Worm (Caenorhabditis elegans) whole organism, L4 larva: ENCODE results near the gene aff-1.

ENCODE experiments used
- F10B5.3 ChIP-seq: sonication (generic microtip); optimal IDR thresholded peaks from 2 replicates; lab custom pipeline; 2016; ENCODE audit warnings: mild to moderate bottlenecking, missing genetic modification characterization, missing compliant biosample characterization
- F26F4.8 ChIP-seq: fragments of 200-800 bp; sonication (Bioruptor generic); conservative IDR thresholded peaks from 2 replicates; pipeline ENCODE4 v1.3.6; 2022; ENCODE audit warnings: missing genetic modification characterization, missing compliant biosample characterization
- F44E2.7 ChIP-seq: fragments of 200-800 bp; sonication (Bioruptor generic); IDR thresholded peaks from 2 replicates; pipeline ENCODE4 v2.1.2; 2022; ENCODE audit warnings: missing genetic modification characterization, missing compliant biosample characterization
- T20F7.1 ChIP-seq: fragments of 200-800 bp; sonication (Bioruptor generic); optimal IDR thresholded peaks from 2 replicates; lab custom pipeline; 2018; ENCODE audit warnings: mild to moderate bottlenecking, missing genetic modification characterization, missing compliant biosample characterization
- Y48G9A.11 ChIP-seq: fragments of 200-800 bp; sonication (Bioruptor generic); IDR thresholded peaks from 2 replicates; pipeline ENCODE4 v1.3.6; 2022; ENCODE audit warnings: missing genetic modification reagents, missing genetic modification characterization, missing compliant biosample characterization
- ZK546.5 ChIP-seq, 2 experiments: sonication (generic microtip); optimal IDR thresholded peaks; 2 replicates each; lab custom pipeline; 2017; ENCODE audit warnings: missing biosample characterization in 2 of 2, missing genetic modification characterization in 2 of 2
- aha-1 ChIP-seq: fragments of 150-350 bp; peaks from one replicate; lab custom pipeline; 2014; ENCODE audit warnings: missing biosample characterization, missing genetic modification characterization
- arid-1 ChIP-seq: fragments of 200-800 bp; sonication (Bioruptor generic); conservative IDR thresholded peaks from 2 replicates; pipeline ENCODE4 v1.3.6; 2022; ENCODE audit warnings: missing genetic modification reagents, missing genetic modification characterization, missing compliant biosample characterization
- attf-4 ChIP-seq: sonication (generic microtip); optimal IDR thresholded peaks from 3 replicates; lab custom pipeline; 2017; ENCODE audit warnings: missing biosample characterization, missing genetic modification characterization
- ceh-28 ChIP-seq: fragments of 150-350 bp; optimal IDR thresholded peaks from 2 replicates; lab custom pipeline; 2014; ENCODE audit warnings: missing biosample characterization, missing genetic modification reagents, missing genetic modification characterization
- ceh-32 ChIP-seq: sonication (generic microtip); optimal IDR thresholded peaks from 2 replicates; lab custom pipeline; 2016; ENCODE audit warnings: mild to moderate bottlenecking, missing genetic modification characterization, missing compliant biosample characterization; ENCODE audit not compliant: poor library complexity
- ceh-44 ChIP-seq: fragments of 200-800 bp; sonication (Bioruptor generic); IDR thresholded peaks from 2 replicates; pipeline ENCODE4 v1.3.6; 2022; ENCODE audit warnings: missing genetic modification reagents, missing genetic modification characterization, missing compliant biosample characterization
- ctbp-1 ChIP-seq: fragments of 200-800 bp; sonication (Bioruptor generic); IDR thresholded peaks from 2 replicates; pipeline ENCODE4 v1.3.6; 2022; ENCODE audit warnings: missing genetic modification reagents, missing genetic modification characterization, missing compliant biosample characterization
- daf-8 ChIP-seq: fragments of 200-800 bp; sonication (Bioruptor generic); IDR thresholded peaks from 2 replicates; pipeline ENCODE4 v1.3.6; 2022; ENCODE audit warnings: missing genetic modification characterization, missing compliant biosample characterization
- dmd-9 ChIP-seq: fragments of 200-800 bp; sonication (Bioruptor generic); IDR thresholded peaks from 2 replicates; pipeline ENCODE4 v1.3.6; 2022; ENCODE audit warnings: missing genetic modification reagents, missing genetic modification characterization, missing compliant biosample characterization
- dpl-1 ChIP-seq: fragments of 150-350 bp; optimal IDR thresholded peaks from 2 replicates; lab custom pipeline; 2014; ENCODE audit warnings: missing biosample characterization, missing genetic modification reagents, missing genetic modification characterization
- duxl-1 ChIP-seq: sonication (generic microtip); optimal IDR thresholded peaks from 2 replicates; lab custom pipeline; 2016; ENCODE audit warnings: mild to moderate bottlenecking, missing genetic modification characterization, moderate library complexity, missing compliant biosample characterization; ENCODE audit not compliant: poor library complexity
- dve-1 ChIP-seq: sonication (generic microtip); optimal IDR thresholded peaks from 2 replicates; lab custom pipeline; 2017; ENCODE audit warnings: antibody characterized with exemption, mild to moderate bottlenecking, missing genetic modification characterization, missing compliant biosample characterization; ENCODE audit not compliant: insufficient read depth
- egl-27 ChIP-seq: sonication (generic microtip); optimal IDR thresholded peaks from 3 replicates; lab custom pipeline; 2017; ENCODE audit warnings: missing biosample characterization, missing genetic modification reagents, missing genetic modification characterization
- gei-8 ChIP-seq: fragments of 200-800 bp; sonication (Bioruptor generic); optimal IDR thresholded peaks from 2 replicates; lab custom pipeline; 2018; ENCODE audit warnings: mild to moderate bottlenecking, missing genetic modification characterization, missing compliant biosample characterization
- hif-1 ChIP-seq, 2 experiments: sonication (generic microtip); optimal IDR thresholded peaks; 2 replicates each; lab custom pipeline; 2016 to 2017; ENCODE audit warnings: missing compliant biosample characterization in 2 of 2, missing genetic modification characterization in 2 of 2, missing genetic modification reagents in 2 of 2, missing genotype in 2 of 2, mild to moderate bottlenecking in 1 of 2
- hlh-11 ChIP-seq: fragments of 200-800 bp; sonication (Bioruptor generic); optimal IDR thresholded peaks from 2 replicates; lab custom pipeline; 2018; ENCODE audit warnings: mild to moderate bottlenecking, missing genetic modification characterization, missing compliant biosample characterization
- lin-29 ChIP-seq: fragments of 200-800 bp; sonication (Bioruptor generic); IDR thresholded peaks from 2 replicates; pipeline ENCODE4 v1.3.6; 2022; ENCODE audit warnings: missing genetic modification reagents, missing genetic modification characterization, missing compliant biosample characterization
- lsy-2 ChIP-seq, 2 experiments: fragments of 150-350 bp in 1 of 2; sonication (generic microtip) in 1 of 2; optimal IDR thresholded peaks; 2 replicates each; lab custom pipeline; 2014 to 2017; ENCODE audit warnings: missing biosample characterization in 2 of 2, missing genetic modification characterization in 2 of 2
- mes-2 ChIP-seq: sonication (generic microtip); optimal IDR thresholded peaks from 2 replicates; lab custom pipeline; 2016; ENCODE audit warnings: missing genotype, mild to moderate bottlenecking, missing genetic modification characterization, missing compliant biosample characterization; ENCODE audit not compliant: poor library complexity, severe bottlenecking
- mxl-2 ChIP-seq: fragments of 200-800 bp; sonication (Bioruptor generic); conservative IDR thresholded peaks from 2 replicates; pipeline ENCODE4 v1.3.6; 2022; ENCODE audit warnings: missing genetic modification reagents, missing genetic modification characterization, missing compliant biosample characterization
- mxl-3 ChIP-seq: fragments of 200-800 bp; sonication (Bioruptor generic); optimal IDR thresholded peaks from 2 replicates; lab custom pipeline; 2018; ENCODE audit warnings: mild to moderate bottlenecking, missing genetic modification characterization, missing compliant biosample characterization
- nhr-28 ChIP-seq: fragments of 150-350 bp; optimal IDR thresholded peaks from 2 replicates; lab custom pipeline; 2014; ENCODE audit warnings: missing biosample characterization, missing genetic modification characterization
- nhr-41 ChIP-seq: fragments of 200-800 bp; sonication (Bioruptor generic); IDR thresholded peaks from 2 replicates; pipeline ENCODE4 v1.3.6; 2022; ENCODE audit warnings: missing genetic modification reagents, missing genetic modification characterization, missing compliant biosample characterization
- nhr-6 ChIP-seq: fragments of 150-350 bp; optimal IDR thresholded peaks from 2 replicates; lab custom pipeline; 2014; ENCODE audit warnings: missing biosample characterization, missing genetic modification characterization
- nhr-77 ChIP-seq: fragments of 150-350 bp; optimal IDR thresholded peaks from 2 replicates; lab custom pipeline; 2014; ENCODE audit warnings: missing biosample characterization, missing genetic modification characterization
- pha-4 ChIP-seq, 2 experiments: fragments of 150-350 bp in 1 of 2; fragments of 200-800 bp in 1 of 2; sonication (Bioruptor generic) in 1 of 2; IDR thresholded peaks in 1 of 2; optimal IDR thresholded peaks in 1 of 2; 2 replicates each; pipeline versions ENCODE4 v1.3.6 to Lab custom; 2014 to 2022; ENCODE audit warnings: missing genetic modification characterization in 2 of 2, missing genetic modification reagents in 2 of 2, missing biosample characterization in 1 of 2, missing compliant biosample characterization in 1 of 2
- php-3 ChIP-seq: fragments of 200-800 bp; sonication (Bioruptor generic); IDR thresholded peaks from 2 replicates; pipeline ENCODE4 v1.3.6; 2022; ENCODE audit warnings: missing genetic modification reagents, missing genetic modification characterization, missing compliant biosample characterization
- pqm-1 ChIP-seq: sonication (generic microtip); optimal IDR thresholded peaks from 2 replicates; lab custom pipeline; 2017; ENCODE audit warnings: missing biosample characterization, missing genetic modification characterization
- rbr-2 ChIP-seq: sonication (generic microtip); optimal IDR thresholded peaks from 2 replicates; lab custom pipeline; 2016; ENCODE audit warnings: missing genotype, missing genetic modification characterization, missing compliant biosample characterization
- sdz-12 ChIP-seq: fragments of 200-800 bp; sonication (Bioruptor generic); optimal IDR thresholded peaks from 2 replicates; lab custom pipeline; 2018; ENCODE audit warnings: mild to moderate bottlenecking, missing genetic modification characterization, missing compliant biosample characterization
- snpc-1.2 ChIP-seq: fragments of 200-800 bp; sonication (Bioruptor generic); IDR thresholded peaks from 2 replicates; pipeline ENCODE4 v1.3.6; 2022; ENCODE audit warnings: missing genetic modification reagents, missing genetic modification characterization, missing compliant biosample characterization
- spr-1 ChIP-seq: sonication (generic microtip); optimal IDR thresholded peaks from 2 replicates; lab custom pipeline; 2016; ENCODE audit warnings: mild to moderate bottlenecking, missing genetic modification characterization, missing compliant biosample characterization
- unc-130 ChIP-seq: sonication (generic microtip); optimal IDR thresholded peaks from 2 replicates; lab custom pipeline; 2016; ENCODE audit warnings: missing genetic modification reagents, missing genetic modification characterization, missing compliant biosample characterization
- unc-39 ChIP-seq: sonication (generic microtip); optimal IDR thresholded peaks from 2 replicates; lab custom pipeline; 2017; ENCODE audit warnings: missing biosample characterization, missing genetic modification characterization
- unc-62 ChIP-seq, 3 experiments: fragments of 150-350 bp in 1 of 3; sonication (generic microtip); optimal IDR thresholded peaks in 2 of 3; peaks in 1 of 3; 1 replicate in 1 of 3; 2 replicates in 2 of 3; lab custom pipeline; 2014 to 2017; ENCODE audit warnings: missing biosample characterization in 3 of 3, missing genetic modification characterization in 3 of 3, missing genetic modification reagents in 3 of 3, missing genotype in 1 of 3
- zag-1 ChIP-seq: fragments of 150-350 bp; optimal IDR thresholded peaks from 2 replicates; lab custom pipeline; 2014; ENCODE audit warnings: missing biosample characterization, missing genetic modification characterization
- zfp-2 ChIP-seq: sonication (generic microtip); optimal IDR thresholded peaks from 2 replicates; lab custom pipeline; 2016; ENCODE audit warnings: mild to moderate bottlenecking, missing genetic modification characterization, missing compliant biosample characterization
- zfp-3 ChIP-seq: fragments of 200-800 bp; sonication (Bioruptor generic); conservative IDR thresholded peaks from 2 replicates; pipeline ENCODE4 v1.3.6; 2022; ENCODE audit warnings: missing genetic modification reagents, missing genetic modification characterization, missing compliant biosample characterization
- zip-2 ChIP-seq: fragments of 150-350 bp; optimal IDR thresholded peaks from 2 replicates; lab custom pipeline; 2014; ENCODE audit warnings: missing biosample characterization, missing genetic modification characterization
- ztf-11 ChIP-seq: fragments of 150-350 bp; optimal IDR thresholded peaks from 2 replicates; lab custom pipeline; 2014; ENCODE audit warnings: missing biosample characterization, missing genetic modification characterization
- ztf-7 ChIP-seq: fragments of 150-350 bp; optimal IDR thresholded peaks from 2 replicates; lab custom pipeline; 2014; ENCODE audit warnings: missing biosample characterization, missing genetic modification characterization

aff-1 gene

ce11 chrII:6858835-6859234 is 4.7 kb downstream of the aff-1 start (continued):
- TF ChIP-seq nhr-41 (0 out of 2 replicates have a peak, but pooled peaks have one; percentile 16), zag-1 (tag; lab: Kevin White, UChicago) (no peak), hlh-11 (peak; percentile 60), pqm-1 (tag; lab: Kevin White, UChicago) (peak; percentile 34), rbr-2 (tag; lab: Kevin White, UChicago) (peak; percentile 17), ztf-7 (tag; lab: Kevin White, UChicago) (peak; percentile 10), ctbp-1 (GFP tag; lab: Robert Waterston, UW) (no peak), ZK546.5 (tag; optimal IDR thresholded peaks at IDR 0.05; lab: Kevin White, UChicago) (no peak), nhr-28 (tag; lab: Kevin White, UChicago) (peak; percentile 84), ceh-28 (no peak), F10B5.3 (tag; lab: Kevin White, UChicago) (no peak), F44E2.7 (GFP tag; lab: Robert Waterston, UW) (0 out of 2 replicates have a peak, but pooled peaks have one; percentile 16), unc-130 (no peak), lsy-2 (tag; optimal IDR thresholded peaks at IDR 0.05; lab: Kevin White, UChicago) (peak in 1 of 2 experiments; percentile 32), nhr-6 (tag; lab: Kevin White, UChicago) (peak; percentile 2), daf-8 (GFP tag; lab: Robert Waterston, UW) (no peak), egl-27 (tag; lab: Kevin White, UChicago) (no peak), ceh-44 (GFP tag; lab: Robert Waterston, UW) (no peak), mxl-3 (peak; percentile 53), sdz-12 (no peak), Y48G9A.11 (GFP tag; lab: Robert Waterston, UW) (no peak), unc-39 (no peak), dpl-1 (GFP tag; lab: Kevin White, UChicago) (peak; percentile 35), mes-2 (peak; percentile 74), aha-1 (no peak), php-3 (GFP tag; lab: Robert Waterston, UW) (no peak), dmd-9 (no peak), dve-1 (tag; lab: Kevin White, UChicago) (peak; percentile 24), ceh-32 (tag; lab: Kevin White, UChicago) (no peak), zip-2 (tag; lab: Kevin White, UChicago) (no peak), ztf-11 (tag; lab: Kevin White, UChicago) (no peak), zfp-2 (tag; lab: Kevin White, UChicago) (no peak), duxl-1 (tag; lab: Kevin White, UChicago) (no peak), mxl-2 (GFP tag; lab: Robert Waterston, UW) (no peak), F26F4.8 (GFP tag; lab: Robert Waterston, UW) (no peak), zfp-3 (GFP tag; lab: Robert Waterston, UW) (no peak)

- TF ChIP-seq ZK546.5 (tag; optimal IDR thresholded peaks at IDR 0.05; lab: Kevin White, UChicago) = no peak
- peak; percentile 50 for TF ChIP-seq aha-1
Measured at ce11 chrII:6858201-6858600, 5.4 kb downstream of the aff-1 start, which contains the start of gene dnj-5. Gene dnj-5 (minus strand): TSS chrII:6858301.

- peak; percentile 19 to 58 for TF ChIP-seq hif-1 (tag; optimal IDR thresholded peaks at IDR 0.05; lab: Kevin White, UChicago)
- peak; percentile 82; the same call in 1 of the 2 replicates for TF ChIP-seq F44E2.7 (GFP tag; lab: Robert Waterston, UW)
- TF ChIP-seq unc-62 (GFP tag; optimal IDR thresholded peaks at IDR 0.05 in 1 of 2; lab: Kevin White, UChicago) = peak in 1 of 2 experiments; percentile 1
- no peak for TF ChIP-seq unc-62 (tag; optimal IDR thresholded peaks at IDR 0.05; lab: Kevin White, UChicago)
- TF ChIP-seq nhr-77 (tag; lab: Kevin White, UChicago) = peak; percentile 56
- TF ChIP-seq attf-4 (tag; lab: Kevin White, UChicago) = no peak
- TF ChIP-seq T20F7.1 (GFP tag; lab: Kevin White, UChicago) = no peak
- peak; percentile 59; the same call in 1 of the 2 replicates for TF ChIP-seq lin-29 (GFP tag; lab: Robert Waterston, UW)
- TF ChIP-seq pha-4 (GFP tag; IDR thresholded peaks at IDR 0.05; lab: Robert Waterston, UW) = peak; percentile 69
- TF ChIP-seq pha-4 (tag; optimal IDR thresholded peaks at IDR 0.05; lab: Kevin White, UChicago) = no peak
- peak; percentile 78 for TF ChIP-seq mes-2
- peak; percentile 62 for TF ChIP-seq spr-1 (tag; lab: Kevin White, UChicago)
- TF ChIP-seq unc-39 = no peak
- peak; percentile 74 for TF ChIP-seq gei-8 (GFP tag; lab: Kevin White, UChicago)
- TF ChIP-seq egl-27 (tag; lab: Kevin White, UChicago) = no peak
- peak; percentile 56; the same call in 1 of the 2 replicates for TF ChIP-seq F26F4.8 (GFP tag; lab: Robert Waterston, UW)
- TF ChIP-seq snpc-1.2 (GFP tag; lab: Robert Waterston, UW) = peak; percentile 73
- peak; percentile 77 for TF ChIP-seq arid-1
- peak; percentile 9 to 58 for TF ChIP-seq lsy-2 (tag; optimal IDR thresholded peaks at IDR 0.05; lab: Kevin White, UChicago)
Measured at ce11 chrII:6853059-6853466, 10.5 kb downstream of the aff-1 start.
